Worm (Caenorhabditis elegans) whole organism, L3 larva: ENCODE results near the gene C28C12.12.

Experiments
- R02D3.7 ChIP-seq: fragments of 150-350 bp; optimal IDR thresholded peaks from 2 replicates; lab custom pipeline; 2014; ENCODE audit warnings: missing biosample characterization, missing genetic modification characterization
- egl-27 ChIP-seq: sonication (generic microtip); optimal IDR thresholded peaks from 4 replicates; lab custom pipeline; 2017; ENCODE audit warnings: missing biosample characterization, missing genetic modification reagents, missing genetic modification characterization
- nhr-67 ChIP-seq: fragments of 150-350 bp; optimal IDR thresholded peaks from 2 replicates; lab custom pipeline; 2014; ENCODE audit warnings: missing biosample characterization, missing genetic modification characterization

ce11 chrIV:8472493-8472892 lies 23.7 kb downstream of the C28C12.12 start, which contains the start of gene oat-1:
- no peak for TF ChIP-seq nhr-67 (tag; lab: Kevin White, UChicago)
- TF ChIP-seq R02D3.7 = no peak
- TF ChIP-seq egl-27 = no peak
